Worm (Caenorhabditis elegans): Measurements from ENCODE around the gene srt-11.

Gene srt-11

DNA sequence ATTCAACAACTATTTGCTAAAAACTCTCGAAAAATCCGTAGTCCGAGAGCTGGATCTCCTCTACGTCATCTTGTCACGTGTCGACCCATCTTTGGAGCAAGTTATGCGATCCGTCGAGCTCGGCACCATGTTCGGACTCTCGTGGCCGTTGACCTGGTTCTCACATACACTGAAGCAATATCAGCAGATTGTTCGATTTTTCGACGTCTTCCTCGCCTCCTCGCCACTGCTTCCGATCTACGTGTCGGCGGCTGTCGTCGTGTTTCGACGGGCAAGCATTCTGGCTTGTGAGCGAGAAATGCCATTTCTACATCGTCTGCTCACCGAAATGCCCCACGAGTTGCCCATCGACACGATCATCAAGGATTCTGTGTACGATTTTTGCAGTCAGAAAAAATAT is 6.4 kb upstream of the srt-11 start:
- no peak for TF ChIP-seq ztf-11 (tag; optimal IDR thresholded peaks at IDR 0.05)
- TF ChIP-seq crh-2 (tag; optimal IDR thresholded peaks at IDR 0.05): no peak
- no peak for TF ChIP-seq F13H6.1 (tag; optimal IDR thresholded peaks at IDR 0.05)
- TF ChIP-seq Y55F3AM.14 (GFP tag; optimal IDR thresholded peaks at IDR 0.05): no peak
- no peak for TF ChIP-seq nhr-12 (tag; optimal IDR thresholded peaks at IDR 0.05)
- TF ChIP-seq snpc-4 (tag; optimal IDR thresholded peaks at IDR 0.05): no peak
- no peak for TF ChIP-seq lin-11 (tag; optimal IDR thresholded peaks at IDR 0.05)

DNA sequence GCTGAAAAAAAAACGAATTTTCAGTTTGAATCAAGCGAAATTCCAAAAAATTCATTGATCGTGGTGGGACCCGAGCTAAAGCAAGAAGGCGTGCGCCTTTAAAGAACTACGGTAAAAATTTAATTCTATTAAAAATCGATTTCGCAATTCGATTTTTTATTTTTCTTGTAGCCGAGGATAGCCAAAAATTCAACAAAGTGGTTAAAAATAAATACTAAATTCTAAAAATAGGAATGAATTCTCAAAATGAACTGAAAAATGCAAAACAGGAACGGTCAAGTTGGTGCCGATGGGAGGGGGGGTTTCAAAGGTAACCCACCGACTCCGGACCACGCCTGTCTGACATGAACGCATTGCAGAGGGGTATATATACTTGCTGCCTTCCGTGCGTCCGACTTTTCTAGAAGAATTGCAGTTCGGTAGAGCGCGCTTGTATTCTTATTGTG is 4.7 kb upstream of the srt-11 start:
- no peak for TF ChIP-seq nhr-23 (tag; optimal IDR thresholded peaks at IDR 0.05)
- TF ChIP-seq nhr-6 (tag; optimal IDR thresholded peaks at IDR 0.05): no peak
- no peak for TF ChIP-seq unc-62 (GFP tag; optimal IDR thresholded peaks at IDR 0.05)
- TF ChIP-seq lin-13 (GFP tag; optimal IDR thresholded peaks at IDR 0.05): peak; percentile 33
- no peak for TF ChIP-seq C34F6.9 (tag; optimal IDR thresholded peaks at IDR 0.05)
- no peak for TF ChIP-seq skn-1 (tag; optimal IDR thresholded peaks at IDR 0.05)
- TF ChIP-seq ztf-1 (GFP tag; conservative IDR thresholded peaks at IDR 0.05): no peak
- no peak for TF ChIP-seq ztf-11 (tag; optimal IDR thresholded peaks at IDR 0.05)
- TF ChIP-seq nhr-11 (tag; optimal IDR thresholded peaks at IDR 0.05): no peak
- peak; percentile 48 for TF ChIP-seq lin-11 (tag; optimal IDR thresholded peaks at IDR 0.05)
- TF ChIP-seq ceh-82 (tag; optimal IDR thresholded peaks at IDR 0.05): no peak
- no peak for TF ChIP-seq aly-2 (tag; optimal IDR thresholded peaks at IDR 0.05)
- TF ChIP-seq fos-1 (tag; optimal IDR thresholded peaks at IDR 0.05): peak; percentile 11
- no peak for TF ChIP-seq elt-3 (tag; optimal IDR thresholded peaks at IDR 0.05)
- no peak for TF ChIP-seq egl-27 (tag; optimal IDR thresholded peaks at IDR 0.05)
- TF ChIP-seq unc-39 (tag; optimal IDR thresholded peaks at IDR 0.05): no peak
- TF ChIP-seq lin-39 (tag; optimal IDR thresholded peaks at IDR 0.05): no peak
- TF ChIP-seq zag-1 (tag; optimal IDR thresholded peaks at IDR 0.05): no peak
- TF ChIP-seq ceh-16 (tag; optimal IDR thresholded peaks at IDR 0.05): no peak
- TF ChIP-seq nhr-77 (tag; optimal IDR thresholded peaks at IDR 0.05): no peak
- no peak for TF ChIP-seq nhr-237 (tag; optimal IDR thresholded peaks at IDR 0.05)
- no peak for TF ChIP-seq ztf-4 (tag; optimal IDR thresholded peaks at IDR 0.05)
- TF ChIP-seq blmp-1 (tag; optimal IDR thresholded peaks at IDR 0.05; ENCODE audit: insufficient read depth): no peak
- TF ChIP-seq elt-1 (tag; optimal IDR thresholded peaks at IDR 0.05): no peak
- TF ChIP-seq dmd-4 (tag; optimal IDR thresholded peaks at IDR 0.05): no peak
- no peak for TF ChIP-seq nhr-129 (tag; optimal IDR thresholded peaks at IDR 0.05)
- TF ChIP-seq Y55F3AM.14 (GFP tag; optimal IDR thresholded peaks at IDR 0.05): no peak
- peak; percentile 97 for TF ChIP-seq snpc-4 (tag; optimal IDR thresholded peaks at IDR 0.05)
- TF ChIP-seq F13H6.1 (tag; optimal IDR thresholded peaks at IDR 0.05): peak; percentile 22
- no peak for TF ChIP-seq mbf-1 (tag; optimal IDR thresholded peaks at IDR 0.05)
- no peak for TF ChIP-seq nhr-10 (tag; optimal IDR thresholded peaks at IDR 0.05)
- no peak for TF ChIP-seq nhr-25 (tag; optimal IDR thresholded peaks at IDR 0.05)
- TF ChIP-seq sma-3 (GFP tag; optimal IDR thresholded peaks at IDR 0.05): peak; percentile 6
- TF ChIP-seq ama-1 (optimal IDR thresholded peaks at IDR 0.05): peak; percentile 36
- TF ChIP-seq nhr-21 (tag; optimal IDR thresholded peaks at IDR 0.05): no peak
- TF ChIP-seq peb-1 (tag; optimal IDR thresholded peaks at IDR 0.05): no peak
- TF ChIP-seq mab-5 (tag; optimal IDR thresholded peaks at IDR 0.05): no peak
- TF ChIP-seq unc-55 (GFP tag; optimal IDR thresholded peaks at IDR 0.05): peak; percentile 62
- TF ChIP-seq lsy-2 (tag; optimal IDR thresholded peaks at IDR 0.05): peak in 1 of 2 experiments; percentile 63
- TF ChIP-seq sma-9 (GFP tag; optimal IDR thresholded peaks at IDR 0.05): peak; percentile 48
- TF ChIP-seq sma-9 (tag; optimal IDR thresholded peaks at IDR 0.05): no peak
- TF ChIP-seq alr-1 (tag; optimal IDR thresholded peaks at IDR 0.05): no peak
- TF ChIP-seq crh-2 (tag; optimal IDR thresholded peaks at IDR 0.05): peak; percentile 54
- no peak for TF ChIP-seq nhr-12 (tag; optimal IDR thresholded peaks at IDR 0.05)
- TF ChIP-seq gmeb-1 (tag; optimal IDR thresholded peaks at IDR 0.05): peak; percentile 30
- no peak for TF ChIP-seq mdl-1 (tag; optimal IDR thresholded peaks at IDR 0.05)
- TF ChIP-seq R02D3.7 (tag; optimal IDR thresholded peaks at IDR 0.05): no peak
- no peak for TF ChIP-seq ZK546.5 (tag; optimal IDR thresholded peaks at IDR 0.05)
- TF ChIP-seq sem-4 (tag; optimal IDR thresholded peaks at IDR 0.05): peak; percentile 57

All from whole organism, L2 larva.